Fruit fly (Drosophila melanogaster): ENCODE measurements around the gene CG14569.

The CG14569 gene

DNA sequence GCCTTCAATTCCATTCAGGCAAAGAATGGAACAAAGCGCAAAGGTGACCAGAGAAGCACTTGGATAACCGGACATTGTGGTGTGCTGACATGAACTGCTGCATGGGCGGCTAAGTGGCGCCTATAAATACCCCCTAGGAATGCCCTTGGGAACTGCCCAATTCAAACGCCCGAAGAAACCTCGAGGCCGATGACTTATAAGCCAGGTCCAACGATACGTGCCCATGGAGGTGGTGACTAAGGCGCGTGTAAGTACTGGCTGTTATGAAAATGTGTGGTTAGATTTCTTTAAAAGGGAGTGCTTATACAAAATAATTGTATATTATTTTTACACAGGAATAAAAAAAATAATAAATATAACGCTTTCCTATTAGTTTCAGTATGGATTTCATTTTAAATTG lies 996 bp downstream of the CG14569 start, which contains the start of gene CG14570:
Gene CG14570, minus strand, starts transcription at position 101 of the 400 bp plus-strand sequence.
- TF ChIP-seq salr (GFP tag; optimal IDR thresholded peaks at IDR 0.05), result no peak
- no peak for TF ChIP-seq Hr38 (GFP tag; optimal IDR thresholded peaks at IDR 0.05)
- TF ChIP-seq Lpt (GFP tag; optimal IDR thresholded peaks at IDR 0.05), result no peak
- TF ChIP-seq CG3919 (GFP tag; optimal IDR thresholded peaks at IDR 0.05), result no peak
- no peak for TF ChIP-seq CG6792 (GFP tag; optimal IDR thresholded peaks at IDR 0.05)
- no peak for TF ChIP-seq CG10669 (GFP tag; optimal IDR thresholded peaks at IDR 0.05)
- TF ChIP-seq net (GFP tag; optimal IDR thresholded peaks at IDR 0.05), result no peak
- no peak for TF ChIP-seq svp (GFP tag)

dm6 chr3L:21728616-21729047 lies 2.7 kb downstream of the CG14569 start, which contains the start of the genes CG11247 and Polr2H:
CG11247 (minus strand) TSS chr3L:21728806.
Polr2H (plus strand) TSS chr3L:21728932.
- peak; percentile 80 for TF ChIP-seq dac (GFP tag; optimal IDR thresholded peaks at IDR 0.05)
- peak; percentile 63 for TF ChIP-seq CG8632 (GFP tag; optimal IDR thresholded peaks at IDR 0.05)
- peak; percentile 79 for TF ChIP-seq CG34406 (GFP tag; optimal IDR thresholded peaks at IDR 0.05)
- peak; percentile 66 for TF ChIP-seq CG1621 (tag; optimal IDR thresholded peaks at IDR 0.05)
- peak; percentile 91 for TF ChIP-seq CG3919 (GFP tag; optimal IDR thresholded peaks at IDR 0.05)
- peak; percentile 93 for TF ChIP-seq OdsH (GFP tag; optimal IDR thresholded peaks at IDR 0.05)
- TF ChIP-seq Eip93F (GFP tag; optimal IDR thresholded peaks at IDR 0.05), result peak; percentile 31
- peak; percentile 90 for TF ChIP-seq pdm3 (GFP tag; optimal IDR thresholded peaks at IDR 0.05)
- peak; percentile 11 for TF ChIP-seq CG9139 (GFP tag; optimal IDR thresholded peaks at IDR 0.05)
- TF ChIP-seq Lpt (GFP tag; optimal IDR thresholded peaks at IDR 0.05), result peak; percentile 76
- peak; percentile 88 for TF ChIP-seq Gug (GFP tag; IDR thresholded peaks at IDR 0.05)
- peak; percentile 93 for TF ChIP-seq acj6 (GFP tag; optimal IDR thresholded peaks at IDR 0.05)
- peak; percentile 79; the same call in 1 of the 2 replicates for TF ChIP-seq CG11294 (GFP tag; IDR thresholded peaks at IDR 0.05)
- TF ChIP-seq CG10669 (GFP tag; optimal IDR thresholded peaks at IDR 0.05), result peak; percentile 73
- TF ChIP-seq fd59A (GFP tag; optimal IDR thresholded peaks at IDR 0.05), result peak; percentile 68
- peak; percentile 95 for TF ChIP-seq Hr4 (GFP tag; optimal IDR thresholded peaks at IDR 0.05)
- TF ChIP-seq ss (GFP tag; optimal IDR thresholded peaks at IDR 0.05), result peak; percentile 29 to 60
- TF ChIP-seq Met (GFP tag; optimal IDR thresholded peaks at IDR 0.05), result peak; percentile 89
- peak; percentile 92 for TF ChIP-seq esn (GFP tag; optimal IDR thresholded peaks at IDR 0.05)
- TF ChIP-seq CG16779 (tag; optimal IDR thresholded peaks at IDR 0.05), result no peak
- TF ChIP-seq spab (GFP tag; optimal IDR thresholded peaks at IDR 0.05), result peak; percentile 52
- no peak for TF ChIP-seq CG6276 (GFP tag; optimal IDR thresholded peaks at IDR 0.05)
- TF ChIP-seq CG4318 (GFP tag; optimal IDR thresholded peaks at IDR 0.05), result peak; percentile 84
- peak; percentile 92 for TF ChIP-seq Sox14 (GFP tag; optimal IDR thresholded peaks at IDR 0.05)
- TF ChIP-seq Smox (GFP tag; optimal IDR thresholded peaks at IDR 0.05), result peak; percentile 86
- TF ChIP-seq fd85E (GFP tag; optimal IDR thresholded peaks at IDR 0.05), result peak; percentile 58
- TF ChIP-seq CG7368 (GFP tag; optimal IDR thresholded peaks at IDR 0.05), result peak; percentile 80
- TF ChIP-seq CG6854 (GFP tag; optimal IDR thresholded peaks at IDR 0.05), result no peak
- TF ChIP-seq Sox15 (GFP tag; optimal IDR thresholded peaks at IDR 0.05), result peak; percentile 95
- TF ChIP-seq Ets21C (GFP tag; optimal IDR thresholded peaks at IDR 0.05), result peak; percentile 94
- peak; percentile 86 for TF ChIP-seq Sox102F (GFP tag; optimal IDR thresholded peaks at IDR 0.05)
- peak; percentile 96 for TF ChIP-seq cyc (GFP tag; optimal IDR thresholded peaks at IDR 0.05)
- peak; percentile 88 for TF ChIP-seq CG3032 (tag; optimal IDR thresholded peaks at IDR 0.05)
- peak; percentile 70 for TF ChIP-seq CG11762 (GFP tag; optimal IDR thresholded peaks at IDR 0.05; ENCODE audit: insufficient read depth)
- peak; percentile 79 for TF ChIP-seq fkh (GFP tag; optimal IDR thresholded peaks at IDR 0.05)
- TF ChIP-seq CG8319 (GFP tag; optimal IDR thresholded peaks at IDR 0.05), result peak; percentile 80
- peak; percentile 76 for TF ChIP-seq CG8119 (GFP tag; IDR thresholded peaks at IDR 0.05)
- peak; percentile 94 for TF ChIP-seq lz (GFP tag; optimal IDR thresholded peaks at IDR 0.05)
- TF ChIP-seq net (GFP tag; optimal IDR thresholded peaks at IDR 0.05), result peak; percentile 83
- peak; percentile 78 for TF ChIP-seq Ets96B (tag; optimal IDR thresholded peaks at IDR 0.05)
- TF ChIP-seq vri (GFP tag; optimal IDR thresholded peaks at IDR 0.05), result peak; percentile 70
- peak; percentile 88 for TF ChIP-seq CG32006 (GFP tag; optimal IDR thresholded peaks at IDR 0.05)
- TF ChIP-seq Eip75B (GFP tag; optimal IDR thresholded peaks at IDR 0.05), result peak; percentile 88
- peak; percentile 83 for TF ChIP-seq CG6792 (GFP tag; optimal IDR thresholded peaks at IDR 0.05)
- peak; percentile 93 for TF ChIP-seq Eip78C (GFP tag)
- peak; percentile 73 for TF ChIP-seq CG15336 (GFP tag; IDR thresholded peaks at IDR 0.05)
